Fruit fly (Drosophila melanogaster): Measurements from ENCODE around the gene TM9SF2.

TM9SF2 gene

DNA sequence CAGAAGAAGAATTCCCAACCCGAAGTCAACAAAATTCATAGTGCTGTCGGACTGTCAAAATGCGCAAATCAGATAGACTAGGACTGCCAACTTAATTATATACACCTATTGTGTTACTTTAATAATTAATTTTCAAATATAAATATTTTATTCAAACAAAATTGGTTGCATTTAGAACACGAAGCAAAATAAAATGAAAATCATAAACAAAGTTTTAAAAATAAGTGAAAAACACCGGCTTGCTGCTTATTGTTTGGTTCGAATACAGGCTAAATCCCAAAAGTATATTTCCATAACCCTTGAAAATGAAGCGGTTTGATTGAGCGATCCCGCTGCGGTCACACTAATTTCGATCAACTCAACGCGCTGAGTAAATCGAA lies 23.7 kb upstream of the TM9SF2 start, which contains the start of the genes Rhau and dia (continued):
- TF ChIP-seq CG13287 (GFP tag; IDR thresholded peaks at IDR 0.05; ENCODE audit: partially characterized antibody) (peak; percentile 36), cwo (GFP tag; optimal IDR thresholded peaks at IDR 0.05) (no peak), Dip3 (GFP tag; optimal IDR thresholded peaks at IDR 0.05) (peak; percentile 4), grn (GFP tag; optimal IDR thresholded peaks at IDR 0.05) (peak; percentile 22), CG3407 (GFP tag; optimal IDR thresholded peaks at IDR 0.05) (no peak), twi (tag; optimal IDR thresholded peaks at IDR 0.05) (peak; percentile 15), pita (GFP tag; optimal IDR thresholded peaks at IDR 0.05) (peak; percentile 73), CG8944 (GFP tag; optimal IDR thresholded peaks at IDR 0.05) (no peak), CG17802 (tag; optimal IDR thresholded peaks at IDR 0.05) (no peak), unc-4 (GFP tag; IDR thresholded peaks at IDR 0.05; ENCODE audit: partially characterized antibody) (no peak), CG11695 (GFP tag; IDR thresholded peaks at IDR 0.05) (no peak), CG2889 (GFP tag; IDR thresholded peaks at IDR 0.05) (no peak), CG12104 (GFP tag; optimal IDR thresholded peaks at IDR 0.05) (peak; percentile 42), bbx (GFP tag; IDR thresholded peaks at IDR 0.05; ENCODE audit: partially characterized antibody) (no peak), CG2712 (tag; optimal IDR thresholded peaks at IDR 0.05) (peak; percentile 60), CG9932 (GFP tag; IDR thresholded peaks at IDR 0.05) (peak; percentile 6; the same call in 1 of the 2 replicates), Eip74EF (GFP tag; optimal IDR thresholded peaks at IDR 0.05) (no peak), Atf6 (GFP tag; IDR thresholded peaks at IDR 0.05) (no peak), Dll (GFP tag; IDR thresholded peaks at IDR 0.05; ENCODE audit: partially characterized antibody) (0 out of 4 replicates have a peak, but pooled peaks have one; percentile 19), crc (GFP tag; optimal IDR thresholded peaks at IDR 0.05) (no peak), Hsf (GFP tag; optimal IDR thresholded peaks at IDR 0.05) (no peak), CG7963 (GFP tag; IDR thresholded peaks at IDR 0.05; ENCODE audit: partially characterized antibody) (no peak), CG2120 (GFP tag; optimal IDR thresholded peaks at IDR 0.05) (peak; percentile 0), Dref (GFP tag; IDR thresholded peaks at IDR 0.05) (peak; percentile 57), Usf (GFP tag; optimal IDR thresholded peaks at IDR 0.05) (no peak), nom (GFP tag; optimal IDR thresholded peaks at IDR 0.05) (no peak), Sin3A (optimal IDR thresholded peaks at IDR 0.05) (peak; percentile 60), CG1832 (GFP tag; optimal IDR thresholded peaks at IDR 0.05) (no peak), MTF-1 (GFP tag; optimal IDR thresholded peaks at IDR 0.05; ENCODE audit: borderline replicate concordance) (no peak), schlank (tag; optimal IDR thresholded peaks at IDR 0.05) (no peak), gcm (GFP tag; optimal IDR thresholded peaks at IDR 0.05) (no peak), CG2875 (GFP tag; optimal IDR thresholded peaks at IDR 0.05) (no peak), Ets65A (GFP tag) (no peak), Oaz (GFP tag; IDR thresholded peaks at IDR 0.05) (no peak), sim (GFP tag; IDR thresholded peaks at IDR 0.05) (no peak), CG13123 (GFP tag; optimal IDR thresholded peaks at IDR 0.05) (no peak), HHEX (GFP tag; optimal IDR thresholded peaks at IDR 0.05) (no peak), zfh2 (GFP tag; optimal IDR thresholded peaks at IDR 0.05) (no peak), CG1603 (tag; optimal IDR thresholded peaks at IDR 0.05) (peak; percentile 14), Deaf1 (tag; optimal IDR thresholded peaks at IDR 0.05) (no peak), ind (GFP tag; optimal IDR thresholded peaks at IDR 0.05) (peak; percentile 25), cad (GFP tag; optimal IDR thresholded peaks at IDR 0.05) (no peak), Nf-YA (GFP tag; IDR thresholded peaks at IDR 0.05) (no peak), CG4424 (GFP tag; optimal IDR thresholded peaks at IDR 0.05) (peak; percentile 4), chm (GFP tag; IDR thresholded peaks at IDR 0.05) (no peak), Xrp1 (GFP tag; IDR thresholded peaks at IDR 0.05) (no peak), hkb (optimal IDR thresholded peaks at IDR 0.05) (no peak), hkb (GFP tag; IDR thresholded peaks at IDR 0.05) (no peak), CG17385 (GFP tag; optimal IDR thresholded peaks at IDR 0.05) (no peak), odd (GFP tag; optimal IDR thresholded peaks at IDR 0.05) (no peak), phol (tag; optimal IDR thresholded peaks at IDR 0.05) (peak; percentile 71), btn (GFP tag; optimal IDR thresholded peaks at IDR 0.05) (no peak)
